Worm (Caenorhabditis elegans) whole organism, late embryonic: ENCODE data around the gene Y32H12A.8.

Experiments used
- C38D4.7 ChIP-seq: fragments of 200-800 bp; sonication (Bioruptor generic); optimal IDR thresholded peaks from 2 replicates; lab custom pipeline; 2018; ENCODE audit warnings: mild to moderate bottlenecking, missing genetic modification characterization, moderate library complexity, missing compliant biosample characterization
- F13H6.1 ChIP-seq: sonication (generic microtip); optimal IDR thresholded peaks from 2 replicates; lab custom pipeline; 2016; ENCODE audit warnings: missing genetic modification characterization, missing compliant biosample characterization
- K09A11.1 ChIP-seq: sonication (generic microtip); optimal IDR thresholded peaks from 2 replicates; lab custom pipeline; 2017; ENCODE audit warnings: antibody characterized with exemption, mild to moderate bottlenecking, missing genetic modification characterization, missing compliant biosample characterization; ENCODE audit not compliant: insufficient read depth
- T23F11.4 ChIP-seq: fragments of 200-800 bp; sonication (Bioruptor generic); optimal IDR thresholded peaks from 2 replicates; lab custom pipeline; 2018; ENCODE audit warnings: mild to moderate bottlenecking, missing genetic modification characterization, missing compliant biosample characterization
- Y22D7AL.16 ChIP-seq: sonication (generic microtip); optimal IDR thresholded peaks from 2 replicates; lab custom pipeline; 2016; ENCODE audit warnings: missing genetic modification characterization, missing compliant biosample characterization
- ahr-1 ChIP-seq: sonication (generic microtip); optimal IDR thresholded peaks from 2 replicates; lab custom pipeline; 2016; ENCODE audit warnings: missing genetic modification characterization, missing compliant biosample characterization
- ama-1 ChIP-seq: fragments of 150-350 bp; optimal IDR thresholded peaks from 2 replicates; lab custom pipeline; 2014
- ceh-14 ChIP-seq: sonication (generic microtip); optimal IDR thresholded peaks from 2 replicates; lab custom pipeline; 2016; ENCODE audit warnings: missing genotype, missing genetic modification characterization, missing compliant biosample characterization
- ceh-19 ChIP-seq: fragments of 200-800 bp; sonication (Bioruptor generic); optimal IDR thresholded peaks from 2 replicates; lab custom pipeline; 2018; ENCODE audit warnings: mild to moderate bottlenecking, missing genetic modification characterization, missing compliant biosample characterization
- ceh-22 ChIP-seq: sonication (generic microtip); optimal IDR thresholded peaks from 2 replicates; lab custom pipeline; 2017; ENCODE audit warnings: missing biosample characterization, missing genetic modification characterization
- ceh-24 ChIP-seq: sonication (generic microtip); optimal IDR thresholded peaks from 2 replicates; lab custom pipeline; 2016; ENCODE audit warnings: mild to moderate bottlenecking, missing genetic modification characterization, missing compliant biosample characterization
- ceh-30 ChIP-seq: fragments of 150-350 bp; optimal IDR thresholded peaks from 2 replicates; lab custom pipeline; 2014; ENCODE audit warnings: missing biosample characterization, missing genetic modification characterization
- ceh-34 ChIP-seq: sonication (generic microtip); optimal IDR thresholded peaks from 2 replicates; lab custom pipeline; 2016; ENCODE audit warnings: mild to moderate bottlenecking, missing genetic modification characterization, missing compliant biosample characterization
- ceh-45 ChIP-seq: fragments of 200-800 bp; sonication (Bioruptor generic); IDR thresholded peaks from 2 replicates; pipeline ENCODE4 v1.3.6; 2022; ENCODE audit warnings: missing genetic modification reagents, missing genetic modification characterization, missing compliant biosample characterization
- ceh-6 ChIP-seq: fragments of 200-800 bp; sonication (Bioruptor generic); optimal IDR thresholded peaks from 2 replicates; lab custom pipeline; 2018; ENCODE audit warnings: mild to moderate bottlenecking, missing genetic modification characterization, missing compliant biosample characterization
- ceh-9 ChIP-seq: sonication (generic microtip); optimal IDR thresholded peaks from 2 replicates; lab custom pipeline; 2016; ENCODE audit warnings: mild to moderate bottlenecking, missing genetic modification characterization, inconsistent platforms, missing compliant biosample characterization
- che-1 ChIP-seq: sonication (generic microtip); optimal IDR thresholded peaks from 2 replicates; lab custom pipeline; 2016; ENCODE audit warnings: mild to moderate bottlenecking, missing genetic modification characterization, missing compliant biosample characterization
- dve-1 ChIP-seq: sonication (generic microtip); optimal IDR thresholded peaks from 2 replicates; lab custom pipeline; 2017; ENCODE audit warnings: antibody characterized with exemption, mild to moderate bottlenecking, missing genetic modification characterization, missing compliant biosample characterization
- elt-4 ChIP-seq: sonication (generic microtip); optimal IDR thresholded peaks from 2 replicates; lab custom pipeline; 2016; ENCODE audit warnings: missing genetic modification characterization, missing compliant biosample characterization
- ets-4 ChIP-seq: sonication (generic microtip); optimal IDR thresholded peaks from 2 replicates; lab custom pipeline; 2016; ENCODE audit warnings: missing genetic modification characterization, missing compliant biosample characterization
- eyg-1 ChIP-seq: sonication (generic microtip); optimal IDR thresholded peaks from 2 replicates; lab custom pipeline; 2016; ENCODE audit warnings: missing genotype, missing genetic modification characterization, missing compliant biosample characterization
- fax-1 ChIP-seq: sonication (generic microtip); optimal IDR thresholded peaks from 2 replicates; lab custom pipeline; 2016; ENCODE audit warnings: missing genotype, missing genetic modification characterization, missing compliant biosample characterization
- gmeb-2 ChIP-seq: sonication (generic microtip); optimal IDR thresholded peaks from 2 replicates; lab custom pipeline; 2016; ENCODE audit warnings: missing genetic modification characterization, inconsistent platforms, missing compliant biosample characterization
- hlh-6 ChIP-seq: sonication (generic microtip); optimal IDR thresholded peaks from 2 replicates; lab custom pipeline; 2016; ENCODE audit warnings: missing genotype, missing genetic modification characterization, missing compliant biosample characterization
- hlh-8 ChIP-seq: sonication (generic microtip); optimal IDR thresholded peaks from 2 replicates; lab custom pipeline; 2016; ENCODE audit warnings: missing genotype, missing genetic modification characterization, missing compliant biosample characterization
- lim-6 ChIP-seq: sonication (generic microtip); optimal IDR thresholded peaks from 2 replicates; lab custom pipeline; 2016; ENCODE audit warnings: missing genetic modification characterization, missing compliant biosample characterization
- madf-2 ChIP-seq: sonication (generic microtip); optimal IDR thresholded peaks from 2 replicates; lab custom pipeline; 2017; ENCODE audit warnings: missing genetic modification characterization, missing compliant biosample characterization
- nhr-11 ChIP-seq: fragments of 150-350 bp; optimal IDR thresholded peaks from 2 replicates; lab custom pipeline; 2014; ENCODE audit warnings: missing biosample characterization, missing genetic modification characterization
- npax-4 ChIP-seq: sonication (generic microtip); optimal IDR thresholded peaks from 2 replicates; lab custom pipeline; 2016; ENCODE audit warnings: missing genetic modification characterization, missing compliant biosample characterization
- pat-9 ChIP-seq: fragments of 200-800 bp; sonication (Bioruptor generic); optimal IDR thresholded peaks from 2 replicates; lab custom pipeline; 2018; ENCODE audit warnings: mild to moderate bottlenecking, missing genetic modification characterization, moderate library complexity, missing compliant biosample characterization
- pax-1 ChIP-seq: fragments of 150-350 bp; optimal IDR thresholded peaks from 2 replicates; lab custom pipeline; 2014; ENCODE audit warnings: missing biosample characterization, missing genetic modification characterization
- pha-4 ChIP-seq: fragments of 150-350 bp; optimal IDR thresholded peaks from 2 replicates; lab custom pipeline; 2018; ENCODE audit warnings: missing biosample characterization, missing genetic modification reagents, missing genetic modification characterization
- pqm-1 ChIP-seq: sonication (generic microtip); optimal IDR thresholded peaks from 2 replicates; lab custom pipeline; 2016; ENCODE audit warnings: missing genetic modification characterization, missing compliant biosample characterization
- pros-1 ChIP-seq: fragments of 150-350 bp; optimal IDR thresholded peaks from 2 replicates; lab custom pipeline; 2014; ENCODE audit warnings: missing biosample characterization, missing genetic modification reagents, missing genetic modification characterization
- ref-2 ChIP-seq: sonication (generic microtip); optimal IDR thresholded peaks from 2 replicates; lab custom pipeline; 2016; ENCODE audit warnings: missing genetic modification characterization, missing compliant biosample characterization
- rnt-1 ChIP-seq: sonication (generic microtip); optimal IDR thresholded peaks from 2 replicates; lab custom pipeline; 2016; ENCODE audit warnings: missing genetic modification characterization, missing compliant biosample characterization
- sdc-2 ChIP-seq: sonication (generic microtip); optimal IDR thresholded peaks from 2 replicates; lab custom pipeline; 2016; ENCODE audit warnings: missing genotype, missing genetic modification characterization, missing compliant biosample characterization
- sox-2 ChIP-seq: fragments of 200-800 bp; sonication (Bioruptor generic); IDR thresholded peaks from 2 replicates; pipeline ENCODE4 v1.3.6; 2022; ENCODE audit warnings: missing genetic modification reagents, missing genetic modification characterization, missing compliant biosample characterization
- sox-4 ChIP-seq: sonication (generic microtip); optimal IDR thresholded peaks from 2 replicates; lab custom pipeline; 2017; ENCODE audit warnings: mild to moderate bottlenecking, missing genetic modification characterization, inconsistent platforms, missing compliant biosample characterization
- unc-3 ChIP-seq, 2 experiments: fragments of 200-800 bp in 1 of 2; sonication (Bioruptor generic) in 1 of 2; sonication (generic microtip) in 1 of 2; conservative IDR thresholded peaks in 1 of 2; optimal IDR thresholded peaks in 1 of 2; 2 replicates each; pipeline versions ENCODE4 v1.3.6 to Lab custom; 2016 to 2022; ENCODE audit warnings: missing compliant biosample characterization in 2 of 2, missing genetic modification characterization in 2 of 2, missing genetic modification reagents in 1 of 2
- unc-42 ChIP-seq: sonication (generic microtip); optimal IDR thresholded peaks from 2 replicates; lab custom pipeline; 2016; ENCODE audit warnings: missing genotype, missing genetic modification characterization, missing compliant biosample characterization
- unc-55 ChIP-seq: sonication (generic microtip); optimal IDR thresholded peaks from 2 replicates; lab custom pipeline; 2017; ENCODE audit warnings: missing biosample characterization, missing genetic modification reagents, missing genetic modification characterization
- unc-86 ChIP-seq: sonication (generic microtip); optimal IDR thresholded peaks from 2 replicates; lab custom pipeline; 2016; ENCODE audit warnings: missing genetic modification characterization, missing compliant biosample characterization
- zip-5 ChIP-seq: sonication (generic microtip); optimal IDR thresholded peaks from 2 replicates; lab custom pipeline; 2016; ENCODE audit warnings: missing genetic modification characterization, missing compliant biosample characterization
- ztf-16 ChIP-seq: sonication (generic microtip); optimal IDR thresholded peaks from 2 replicates; lab custom pipeline; 2017; ENCODE audit warnings: missing genetic modification characterization, missing compliant biosample characterization

Gene Y32H12A.8

DNA sequence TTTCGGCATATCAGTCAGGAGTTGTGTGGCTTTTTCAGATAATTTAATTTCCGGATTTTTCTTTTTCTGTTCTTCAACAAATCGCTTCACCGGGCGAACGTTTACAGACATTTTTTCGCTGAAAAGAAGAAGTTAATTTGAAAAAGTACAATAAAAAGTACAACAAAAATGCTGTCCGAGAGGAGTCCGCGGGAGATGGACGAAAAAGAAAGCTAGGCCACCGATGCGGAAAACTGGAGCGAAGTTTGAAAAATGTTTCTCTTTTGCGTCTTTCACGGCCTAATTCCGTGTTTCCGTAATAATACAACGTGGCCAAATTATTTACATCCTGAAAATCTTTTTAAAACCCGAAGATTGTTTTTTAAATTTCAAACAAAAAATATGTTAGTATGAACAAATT lies 56.6 kb downstream of the Y32H12A.8 start, which contains the start of gene thoc-5 (continued):
- TF ChIP-seq unc-42 (tag; lab: Kevin White, UChicago) (peak; percentile 20), T23F11.4 (no peak), sox-4 (tag; lab: Kevin White, UChicago) (no peak), hlh-6 (tag; lab: Kevin White, UChicago) (peak; percentile 34), lim-6 (tag; lab: Kevin White, UChicago) (peak; percentile 64), fax-1 (tag; lab: Kevin White, UChicago) (peak; percentile 70), ceh-22 (tag; lab: Kevin White, UChicago) (no peak), Y22D7AL.16 (tag; lab: Kevin White, UChicago) (no peak), dve-1 (tag; lab: Kevin White, UChicago) (no peak), ceh-34 (tag; lab: Kevin White, UChicago) (peak; percentile 40), sox-2 (GFP tag; lab: Robert Waterston, UW) (no peak), madf-2 (tag; lab: Kevin White, UChicago) (no peak), che-1 (no peak), F13H6.1 (tag; lab: Kevin White, UChicago) (peak; percentile 86), pqm-1 (tag; lab: Kevin White, UChicago) (peak; percentile 24), rnt-1 (peak; percentile 74), unc-3 (GFP tag; conservative IDR thresholded peaks at IDR 0.05; lab: Robert Waterston, UW) (peak; percentile 37; the same call in 1 of the 2 replicates), unc-3 (tag; optimal IDR thresholded peaks at IDR 0.05; lab: Kevin White, UChicago) (no peak), pros-1 (tag; lab: Kevin White, UChicago) (peak; percentile 26), nhr-11 (no peak), zip-5 (tag; lab: Kevin White, UChicago) (peak; percentile 69), ref-2 (peak; percentile 75), elt-4 (tag; lab: Kevin White, UChicago) (no peak), ceh-30 (tag; lab: Kevin White, UChicago) (no peak), ets-4 (tag; lab: Kevin White, UChicago) (peak; percentile 100), unc-55 (GFP tag; lab: Kevin White, UChicago) (no peak), C38D4.7 (GFP tag; lab: Kevin White, UChicago) (no peak), npax-4 (no peak), hlh-8 (tag; lab: Kevin White, UChicago) (peak; percentile 83), ceh-9 (tag; lab: Kevin White, UChicago) (no peak), eyg-1 (no peak), pax-1 (no peak), pha-4 (tag; lab: Kevin White, UChicago) (no peak), ahr-1 (tag; lab: Kevin White, UChicago) (peak; percentile 10), ceh-24 (tag; lab: Kevin White, UChicago) (no peak), K09A11.1 (tag; lab: Kevin White, UChicago) (no peak), gmeb-2 (no peak), ceh-19 (GFP tag; lab: Kevin White, UChicago) (peak; percentile 4), sdc-2 (tag; lab: Kevin White, UChicago) (peak; percentile 53), ceh-14 (peak; percentile 31), pat-9 (tag; lab: Kevin White, UChicago) (no peak), ztf-16 (tag; lab: Kevin White, UChicago) (no peak), unc-86 (tag; lab: Kevin White, UChicago) (peak; percentile 11), ama-1 (lab: Kevin White, UChicago) (no peak), ceh-45 (GFP tag; lab: Robert Waterston, UW) (no peak), ceh-6 (GFP tag; lab: Kevin White, UChicago) (no peak)
- TF ChIP-seq, all 69 proteins: peak for 30
